Worm (Caenorhabditis elegans) whole organism, L1 larva: ENCODE results near the gene ell-1.

ENCODE experiments used
- C04F5.9 ChIP-seq: sonication (generic microtip); optimal IDR thresholded peaks from 2 replicates; lab custom pipeline; 2016; ENCODE audit warnings: missing genetic modification characterization, missing compliant biosample characterization
- C16A3.4 ChIP-seq: fragments of 150-350 bp; optimal IDR thresholded peaks from 2 replicates; lab custom pipeline; 2014; ENCODE audit warnings: missing biosample characterization, missing genetic modification characterization
- F16B12.6 ChIP-seq: fragments of 150-350 bp; optimal IDR thresholded peaks from 2 replicates; lab custom pipeline; 2014; ENCODE audit warnings: missing biosample characterization, missing genetic modification characterization
- aha-1 ChIP-seq: fragments of 150-350 bp; optimal IDR thresholded peaks from 2 replicates; lab custom pipeline; 2014; ENCODE audit warnings: missing biosample characterization, missing genetic modification characterization
- ceh-82 ChIP-seq, 3 experiments: fragments of 150-350 bp in 1 of 3; sonication (generic microtip) in 2 of 3; optimal IDR thresholded peaks; 2 replicates each; lab custom pipeline; 2014 to 2017; ENCODE audit warnings: missing biosample characterization in 3 of 3, missing genetic modification characterization in 3 of 3
- ceh-88 ChIP-seq: fragments of 200-800 bp; sonication (Bioruptor generic); IDR thresholded peaks from 2 replicates; pipeline ENCODE4 v1.3.6; 2022; ENCODE audit warnings: missing genetic modification characterization, missing compliant biosample characterization
- dpl-1 ChIP-seq, 3 experiments: fragments of 150-350 bp in 2 of 3; sonication (generic microtip) in 1 of 3; optimal IDR thresholded peaks; 2 replicates each; lab custom pipeline; 2014 to 2017; ENCODE audit warnings: missing biosample characterization in 3 of 3, missing genetic modification characterization in 3 of 3, missing genetic modification reagents in 3 of 3
- efl-3 ChIP-seq: fragments of 200-800 bp; sonication (Bioruptor generic); optimal IDR thresholded peaks from 2 replicates; lab custom pipeline; 2018; ENCODE audit warnings: mild to moderate bottlenecking, missing genetic modification characterization, missing compliant biosample characterization
- egl-27 ChIP-seq, 2 experiments: fragments of 150-350 bp in 1 of 2; sonication (generic microtip); optimal IDR thresholded peaks; 3 replicates each; lab custom pipeline; 2017 to 2018; ENCODE audit warnings: missing biosample characterization in 2 of 2, missing genetic modification characterization in 2 of 2, missing genetic modification reagents in 2 of 2
- elt-2 ChIP-seq: sonication (generic microtip); optimal IDR thresholded peaks from 2 replicates; lab custom pipeline; 2016; ENCODE audit warnings: missing genetic modification characterization, mild to moderate bottlenecking, inconsistent platforms, missing compliant biosample characterization, missing genetic modification reagents
- ets-5 ChIP-seq: fragments of 200-800 bp; sonication (Bioruptor generic); IDR thresholded peaks from 2 replicates; pipeline ENCODE4 v1.3.6; 2022; ENCODE audit warnings: missing genetic modification characterization, missing compliant biosample characterization
- fkh-10 ChIP-seq: sonication (generic microtip); optimal IDR thresholded peaks from 2 replicates; lab custom pipeline; 2017; ENCODE audit warnings: missing biosample characterization, missing genetic modification reagents, missing genetic modification characterization
- fkh-8 ChIP-seq: sonication (generic microtip); optimal IDR thresholded peaks from 2 replicates; lab custom pipeline; 2016; ENCODE audit warnings: mild to moderate bottlenecking, missing genetic modification characterization, missing compliant biosample characterization
- hlh-4 ChIP-seq: sonication (generic microtip); optimal IDR thresholded peaks from 2 replicates; lab custom pipeline; 2016; ENCODE audit warnings: mild to moderate bottlenecking, missing genetic modification characterization, missing compliant biosample characterization
- hpl-2 ChIP-seq: fragments of 150-350 bp; optimal IDR thresholded peaks from 2 replicates; lab custom pipeline; 2014; ENCODE audit warnings: missing biosample characterization, missing genetic modification reagents, missing genetic modification characterization
- isw-1 ChIP-seq: fragments of 200-800 bp; sonication (Bioruptor generic); IDR thresholded peaks from 2 replicates; pipeline ENCODE4 v1.3.6; 2022; ENCODE audit warnings: missing genetic modification characterization, missing compliant biosample characterization
- jun-1 ChIP-seq: fragments of 150-350 bp; optimal IDR thresholded peaks from 2 replicates; lab custom pipeline; 2014; ENCODE audit warnings: missing biosample characterization, missing genetic modification reagents, missing genetic modification characterization
- lin-13 ChIP-seq: fragments of 150-350 bp; optimal IDR thresholded peaks from 2 replicates; lab custom pipeline; 2014; ENCODE audit warnings: missing biosample characterization, missing genetic modification reagents, missing genetic modification characterization
- lin-14 ChIP-seq: fragments of 200-800 bp; sonication (Bioruptor generic); optimal IDR thresholded peaks from 2 replicates; lab custom pipeline; 2018; ENCODE audit warnings: mild to moderate bottlenecking, missing genetic modification characterization, moderate library complexity, missing compliant biosample characterization
- lin-39 ChIP-seq: fragments of 150-350 bp; optimal IDR thresholded peaks from 2 replicates; lab custom pipeline; 2014; ENCODE audit warnings: missing biosample characterization, missing genetic modification reagents, missing genetic modification characterization
- lir-3 ChIP-seq: sonication (generic microtip); optimal IDR thresholded peaks from 2 replicates; lab custom pipeline; 2016; ENCODE audit warnings: mild to moderate bottlenecking, missing genetic modification characterization, moderate library complexity, missing compliant biosample characterization; ENCODE audit not compliant: poor library complexity
- lsy-2 ChIP-seq, 2 experiments: fragments of 150-350 bp; optimal IDR thresholded peaks; 2 replicates each; lab custom pipeline; 2014; ENCODE audit warnings: missing biosample characterization in 2 of 2, missing genetic modification characterization in 2 of 2
- mef-2 ChIP-seq: fragments of 150-350 bp; optimal IDR thresholded peaks from 2 replicates; lab custom pipeline; 2014; ENCODE audit warnings: missing biosample characterization, missing genetic modification characterization
- mep-1 ChIP-seq: fragments of 150-350 bp; optimal IDR thresholded peaks from 2 replicates; lab custom pipeline; 2014; ENCODE audit warnings: missing biosample characterization, missing genetic modification characterization
- nhr-12 ChIP-seq: sonication (generic microtip); optimal IDR thresholded peaks from 2 replicates; lab custom pipeline; 2017; ENCODE audit warnings: missing biosample characterization, missing genetic modification characterization
- nhr-19 ChIP-seq: fragments of 200-800 bp; sonication (Bioruptor generic); conservative IDR thresholded peaks from 2 replicates; pipeline ENCODE4 v1.3.6; 2022; ENCODE audit warnings: missing genetic modification characterization, missing compliant biosample characterization
- nhr-20 ChIP-seq: sonication (generic microtip); optimal IDR thresholded peaks from 2 replicates; lab custom pipeline; 2016; ENCODE audit warnings: mild to moderate bottlenecking, missing genetic modification characterization, missing compliant biosample characterization
- nhr-237 ChIP-seq: fragments of 150-350 bp; optimal IDR thresholded peaks from 2 replicates; lab custom pipeline; 2014; ENCODE audit warnings: missing biosample characterization, missing genetic modification characterization
- nhr-47 ChIP-seq: sonication (generic microtip); optimal IDR thresholded peaks from 2 replicates; lab custom pipeline; 2016; ENCODE audit warnings: mild to moderate bottlenecking, missing genetic modification characterization, moderate library complexity, missing compliant biosample characterization
- nhr-77 ChIP-seq: fragments of 150-350 bp; optimal IDR thresholded peaks from 2 replicates; lab custom pipeline; 2014; ENCODE audit warnings: missing biosample characterization, missing genetic modification characterization
- nhr-84 ChIP-seq: sonication (generic microtip); optimal IDR thresholded peaks from 2 replicates; lab custom pipeline; 2017; ENCODE audit warnings: missing biosample characterization, missing genetic modification characterization
- nhr-85 ChIP-seq: sonication (generic microtip); peaks from one replicate; lab custom pipeline; 2016; ENCODE audit warnings: missing genetic modification characterization, inconsistent platforms, missing compliant biosample characterization
- nhr-90 ChIP-seq: sonication (generic microtip); optimal IDR thresholded peaks from 2 replicates; lab custom pipeline; 2016; ENCODE audit warnings: mild to moderate bottlenecking, missing genetic modification characterization, missing compliant biosample characterization; ENCODE audit not compliant: poor library complexity
- pag-3 ChIP-seq: sonication (generic microtip); optimal IDR thresholded peaks from 2 replicates; lab custom pipeline; 2017; ENCODE audit warnings: missing genetic modification characterization, mild to moderate bottlenecking, missing compliant biosample characterization, antibody characterized with exemption, borderline replicate concordance; ENCODE audit not compliant: insufficient read depth
- skn-1 ChIP-seq: fragments of 150-350 bp; optimal IDR thresholded peaks from 2 replicates; lab custom pipeline; 2014; ENCODE audit warnings: missing biosample characterization, missing genetic modification characterization
- sox-4 ChIP-seq: sonication (generic microtip); optimal IDR thresholded peaks from 2 replicates; lab custom pipeline; 2016; ENCODE audit warnings: missing genetic modification characterization, missing compliant biosample characterization
- sup-37 ChIP-seq: fragments of 200-800 bp; sonication (Bioruptor generic); optimal IDR thresholded peaks from 2 replicates; lab custom pipeline; 2018; ENCODE audit warnings: mild to moderate bottlenecking, missing genetic modification characterization, missing compliant biosample characterization
- swsn-7 ChIP-seq: sonication (generic microtip); optimal IDR thresholded peaks from 2 replicates; lab custom pipeline; 2016; ENCODE audit warnings: missing genetic modification characterization, missing compliant biosample characterization
- tbx-2 ChIP-seq: sonication (generic microtip); optimal IDR thresholded peaks from 2 replicates; lab custom pipeline; 2016; ENCODE audit warnings: missing genetic modification characterization, missing compliant biosample characterization
- tlp-1 ChIP-seq: fragments of 150-350 bp; optimal IDR thresholded peaks from 2 replicates; lab custom pipeline; 2014; ENCODE audit warnings: missing biosample characterization, missing genetic modification characterization
- unc-130 ChIP-seq: fragments of 150-350 bp; optimal IDR thresholded peaks from 2 replicates; lab custom pipeline; 2017; ENCODE audit warnings: missing biosample characterization, missing genetic modification characterization, inconsistent platforms
- zag-1 ChIP-seq: fragments of 150-350 bp; optimal IDR thresholded peaks from 2 replicates; lab custom pipeline; 2014; ENCODE audit warnings: missing biosample characterization, missing genetic modification characterization
- zip-4 ChIP-seq: fragments of 200-800 bp; sonication (Bioruptor generic); optimal IDR thresholded peaks from 2 replicates; lab custom pipeline; 2018; ENCODE audit warnings: mild to moderate bottlenecking, missing genetic modification characterization, moderate library complexity, missing compliant biosample characterization
- ztf-11 ChIP-seq, 2 experiments: sonication (generic microtip); optimal IDR thresholded peaks; 2 replicates each; lab custom pipeline; 2016 to 2017; ENCODE audit warnings: missing genetic modification characterization in 2 of 2, missing biosample characterization in 1 of 2, missing compliant biosample characterization in 1 of 2
- ztf-4 ChIP-seq: fragments of 150-350 bp; optimal IDR thresholded peaks from 2 replicates; lab custom pipeline; 2014; ENCODE audit warnings: missing biosample characterization, missing genetic modification characterization

The ell-1 gene

ce11 chrIV:4445711-4446290 is 51.6 kb downstream of the ell-1 start, which contains the start of the genes wapl-1 and htz-1 (continued):
- TF ChIP-seq jun-1 (tag; lab: Kevin White, UChicago): peak; percentile 95
- peak; percentile 84 for TF ChIP-seq lir-3
- peak; percentile 92 for TF ChIP-seq fkh-10 (GFP tag; lab: Kevin White, UChicago)
- peak; percentile 95 for TF ChIP-seq nhr-90 (tag; lab: Kevin White, UChicago)
- TF ChIP-seq zip-4 (GFP tag; lab: Kevin White, UChicago): peak; percentile 84
- peak; percentile 81 for TF ChIP-seq sup-37 (GFP tag; lab: Kevin White, UChicago)
- peak; percentile 97 for TF ChIP-seq swsn-7
- TF ChIP-seq C16A3.4: peak; percentile 97
- peak; percentile 84 for TF ChIP-seq lin-39 (tag; lab: Kevin White, UChicago)
- TF ChIP-seq efl-3: peak; percentile 44
- peak; percentile 91 for TF ChIP-seq mef-2
- peak; percentile 52 for TF ChIP-seq zag-1 (tag; lab: Kevin White, UChicago)
- peak; percentile 87 for TF ChIP-seq hpl-2 (GFP tag; lab: Kevin White, UChicago)
- TF ChIP-seq lin-13 (GFP tag; lab: Kevin White, UChicago): peak; percentile 98
- TF ChIP-seq skn-1: peak; percentile 97
- TF ChIP-seq fkh-8 (tag; lab: Kevin White, UChicago): peak; percentile 97
- no peak for TF ChIP-seq nhr-12 (tag; lab: Kevin White, UChicago)
- peak; percentile 97 for TF ChIP-seq isw-1 (GFP tag; lab: Robert Waterston, UW)
- peak; percentile 91 for TF ChIP-seq ztf-4
- no peak for TF ChIP-seq hlh-4
- peak; percentile 98 for TF ChIP-seq nhr-47 (tag; lab: Kevin White, UChicago)
- TF ChIP-seq egl-27 (tag; optimal IDR thresholded peaks at IDR 0.05; lab: Kevin White, UChicago): peak; percentile 51 to 54
- peak; percentile 97 to 98 (median 97) for TF ChIP-seq ceh-82 (tag; optimal IDR thresholded peaks at IDR 0.05; lab: Kevin White, UChicago)
- peak; percentile 97 for TF ChIP-seq tbx-2 (tag; lab: Kevin White, UChicago)
- TF ChIP-seq nhr-84 (tag; lab: Kevin White, UChicago): no peak
- peak; percentile 73 for TF ChIP-seq elt-2 (tag; lab: Kevin White, UChicago)
- peak; percentile 71 for TF ChIP-seq F16B12.6 (tag; lab: Kevin White, UChicago)
- no peak for TF ChIP-seq ets-5 (GFP tag; lab: Robert Waterston, UW)
- TF ChIP-seq nhr-237 (tag; lab: Kevin White, UChicago): peak; percentile 92
- peak; percentile 96 for TF ChIP-seq nhr-20 (tag; lab: Kevin White, UChicago)
- TF ChIP-seq dpl-1 (GFP tag; optimal IDR thresholded peaks at IDR 0.05; lab: Kevin White, UChicago): peak; percentile 95 to 96 (median 96)
- TF ChIP-seq lsy-2 (tag; optimal IDR thresholded peaks at IDR 0.05; lab: Kevin White, UChicago): peak; percentile 99 to 100
- peak; percentile 97 for TF ChIP-seq nhr-19
- peak; percentile 89 for TF ChIP-seq sox-4 (tag; lab: Kevin White, UChicago)
- TF ChIP-seq nhr-85: peak; percentile 99
- peak; percentile 89 for TF ChIP-seq C04F5.9 (tag; lab: Kevin White, UChicago)
- TF ChIP-seq unc-130 (tag; lab: Kevin White, UChicago): peak; percentile 99
- peak; percentile 92 for TF ChIP-seq nhr-77
- TF ChIP-seq ceh-88 (GFP tag; lab: Robert Waterston, UW): peak; percentile 86
- peak; percentile 97 for TF ChIP-seq lin-14 (GFP tag; lab: Kevin White, UChicago)
- TF ChIP-seq pag-3 (tag; lab: Kevin White, UChicago): no peak
- TF ChIP-seq aha-1 (tag; lab: Kevin White, UChicago): peak; percentile 60
- TF ChIP-seq tlp-1: no peak
- peak; percentile 97 for TF ChIP-seq mep-1 (tag; lab: Kevin White, UChicago)
- peak in 1 of 2 experiments; percentile 93 for TF ChIP-seq ztf-11 (tag; optimal IDR thresholded peaks at IDR 0.05; lab: Kevin White, UChicago)
